Worm (Caenorhabditis elegans): ENCODE measurements around the gene nlt-1.

DNA sequence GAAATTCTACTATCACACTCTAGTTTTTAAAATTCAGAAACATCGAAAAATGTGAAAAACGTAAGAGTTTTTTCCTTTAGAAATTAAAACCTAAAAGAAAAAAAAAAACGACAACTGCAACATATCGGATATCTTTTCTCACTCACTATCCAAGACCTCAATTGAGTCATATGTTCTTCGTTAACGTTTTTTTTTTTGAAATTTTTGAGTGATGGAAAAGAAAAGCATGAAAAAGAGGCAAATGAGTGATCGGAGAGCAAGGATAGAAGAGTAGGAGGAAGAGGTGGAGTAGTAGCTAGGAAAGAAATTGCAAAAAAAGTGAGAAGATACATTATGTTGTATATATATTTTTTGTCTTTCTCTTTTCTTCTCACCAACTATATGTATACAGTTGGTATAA, 11.4 kb downstream of the nlt-1 start:
- TF ChIP-seq dao-5 (tag; optimal IDR thresholded peaks at IDR 0.05), result no peak
- TF ChIP-seq him-1 (tag; optimal IDR thresholded peaks at IDR 0.05), result no peak

Data from whole organism, L4/young adult.